Fruit fly (Drosophila melanogaster): ENCODE measurements around the gene Prosbeta3.

The Prosbeta3 gene

dm6 chr3R:9051937-9052680 is 46.1 kb upstream of the Prosbeta3 start, which contains the start of gene Kdm2 (continued):
- TF ChIP-seq CG11398 (GFP tag; optimal IDR thresholded peaks at IDR 0.05) (no peak), CG2889 (GFP tag; IDR thresholded peaks at IDR 0.05) (no peak), Sox102F (GFP tag; optimal IDR thresholded peaks at IDR 0.05) (no peak), chn (GFP tag; optimal IDR thresholded peaks at IDR 0.05) (no peak), CG12155 (GFP tag; optimal IDR thresholded peaks at IDR 0.05) (peak; percentile 12), CG31224 (GFP tag; IDR thresholded peaks at IDR 0.05) (no peak), cad (GFP tag; optimal IDR thresholded peaks at IDR 0.05) (no peak), btn (GFP tag; optimal IDR thresholded peaks at IDR 0.05) (no peak), CG8281 (tag; optimal IDR thresholded peaks at IDR 0.05) (peak; percentile 18), dmrt99B (tag; optimal IDR thresholded peaks at IDR 0.05) (peak; percentile 1), sens (GFP tag) (peak; percentile 73), CG13894 (tag; optimal IDR thresholded peaks at IDR 0.05) (peak; percentile 62), CG14014 (GFP tag; IDR thresholded peaks at IDR 0.05) (no peak), CG2678 (tag; optimal IDR thresholded peaks at IDR 0.05) (peak; percentile 40), CG17829 (tag; optimal IDR thresholded peaks at IDR 0.05) (peak; percentile 45), NC2β (GFP tag; optimal IDR thresholded peaks at IDR 0.05) (no peak), Ada2b (GFP tag; IDR thresholded peaks at IDR 0.05) (no peak), kay (GFP tag; optimal IDR thresholded peaks at IDR 0.05) (no peak), CG7839 (tag; optimal IDR thresholded peaks at IDR 0.05) (peak; percentile 31), MTF-1 (GFP tag; optimal IDR thresholded peaks at IDR 0.05; ENCODE audit: borderline replicate concordance) (peak; percentile 63), CHES-1-like (GFP tag; optimal IDR thresholded peaks at IDR 0.05) (no peak), CG10431 (GFP tag; optimal IDR thresholded peaks at IDR 0.05) (peak; percentile 51), CrebB (tag; optimal IDR thresholded peaks at IDR 0.05) (no peak), CG1233 (GFP tag; optimal IDR thresholded peaks at IDR 0.05) (peak; percentile 30), HLHmδ (GFP tag; optimal IDR thresholded peaks at IDR 0.05) (peak; percentile 83), sens-2 (GFP tag; IDR thresholded peaks at IDR 0.05) (no peak), D19B (GFP tag; optimal IDR thresholded peaks at IDR 0.05) (no peak), hth (optimal IDR thresholded peaks at IDR 0.05) (no peak), zf30C (GFP tag; optimal IDR thresholded peaks at IDR 0.05) (peak; percentile 31), sim (GFP tag; IDR thresholded peaks at IDR 0.05) (no peak), chinmo (GFP tag; IDR thresholded peaks at IDR 0.05; ENCODE audit: partially characterized antibody) (no peak), gro (GFP tag; optimal IDR thresholded peaks at IDR 0.05) (peak; percentile 63), PHDP (tag; optimal IDR thresholded peaks at IDR 0.05) (no peak), exex (tag; optimal IDR thresholded peaks at IDR 0.05) (peak; percentile 37), HmgZ (tag; optimal IDR thresholded peaks at IDR 0.05) (peak; percentile 36), pzg (GFP tag; optimal IDR thresholded peaks at IDR 0.05) (peak; percentile 67), CG14710 (tag; optimal IDR thresholded peaks at IDR 0.05) (peak; percentile 49), twi (tag; optimal IDR thresholded peaks at IDR 0.05) (peak; percentile 0), chif (GFP tag; optimal IDR thresholded peaks at IDR 0.05) (peak in 1 of 2 experiments; percentile 5), nerfin-1 (tag; optimal IDR thresholded peaks at IDR 0.05) (peak; percentile 16), CG34376 (GFP tag; optimal IDR thresholded peaks at IDR 0.05) (peak; percentile 21), CG4617 (GFP tag; optimal IDR thresholded peaks at IDR 0.05; ENCODE audit: borderline replicate concordance) (peak; percentile 48), CG10366 (GFP tag; IDR thresholded peaks at IDR 0.05) (no peak), Antp (GFP tag; optimal IDR thresholded peaks at IDR 0.05) (no peak), tap (tag; optimal IDR thresholded peaks at IDR 0.05) (peak; percentile 49), CG12769 (tag; optimal IDR thresholded peaks at IDR 0.05) (no peak), odd (GFP tag; optimal IDR thresholded peaks at IDR 0.05) (peak; percentile 40), sob (GFP tag; IDR thresholded peaks at IDR 0.05) (no peak), CG11504 (tag; optimal IDR thresholded peaks at IDR 0.05) (peak; percentile 42), pita (GFP tag; optimal IDR thresholded peaks at IDR 0.05) (no peak)

Data from whole organism, embryonic.